Worm (Caenorhabditis elegans): Measurements from ENCODE around the gene pck-3.

DNA sequence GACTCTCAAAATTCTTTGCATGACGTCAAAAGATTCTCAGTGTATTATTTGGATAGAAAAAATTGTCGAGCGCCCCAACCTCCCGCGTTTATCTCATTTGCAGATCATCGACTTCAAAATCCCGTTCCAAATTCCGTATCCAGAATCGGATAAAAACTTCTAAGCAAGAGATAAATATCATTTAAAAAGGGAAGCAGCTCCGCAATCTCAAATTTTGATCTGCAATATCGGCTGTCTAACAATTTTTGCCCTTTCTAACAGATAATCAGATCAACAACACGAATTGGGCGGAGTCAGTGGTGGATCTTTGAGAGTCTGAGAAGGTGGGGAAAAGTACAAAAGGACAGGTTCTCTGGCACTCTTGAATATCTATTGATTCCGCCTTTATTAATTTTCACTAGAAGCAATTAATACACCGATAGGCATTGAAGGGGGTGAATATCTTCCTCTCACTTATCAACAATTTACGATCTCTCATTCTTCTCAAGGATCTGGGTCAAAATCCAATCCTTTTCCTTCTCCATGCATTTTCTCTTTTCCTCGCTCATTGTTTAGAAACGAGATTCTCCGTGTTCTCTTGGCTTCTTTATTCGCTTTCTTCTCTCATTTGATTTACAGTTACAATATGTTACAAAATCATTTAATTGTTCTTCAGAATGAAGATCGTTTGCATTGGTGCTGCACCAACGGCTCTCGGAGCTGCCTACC is 11.1 kb upstream of the pck-3 start, which contains the start of gene glf-1:
- no peak for TF ChIP-seq madf-2 (tag; optimal IDR thresholded peaks at IDR 0.05)
- no peak for TF ChIP-seq fax-1 (tag; optimal IDR thresholded peaks at IDR 0.05)
- no peak for TF ChIP-seq nfya-1 (tag; optimal IDR thresholded peaks at IDR 0.05)
- TF ChIP-seq elt-2 (tag; optimal IDR thresholded peaks at IDR 0.05) = no peak
- TF ChIP-seq mec-3 (tag; optimal IDR thresholded peaks at IDR 0.05; ENCODE audit: borderline replicate concordance) = no peak
- TF ChIP-seq pqm-1 (tag; optimal IDR thresholded peaks at IDR 0.05) = no peak
- no peak for TF ChIP-seq ceh-22 (tag; optimal IDR thresholded peaks at IDR 0.05)
- no peak for TF ChIP-seq unc-55 (GFP tag; optimal IDR thresholded peaks at IDR 0.05)
- TF ChIP-seq ttx-3 (tag; optimal IDR thresholded peaks at IDR 0.05) = no peak
- no peak for TF ChIP-seq fkh-10 (GFP tag; optimal IDR thresholded peaks at IDR 0.05)
- TF ChIP-seq dve-1 (tag; optimal IDR thresholded peaks at IDR 0.05) = no peak
- TF ChIP-seq sox-2 (GFP tag; IDR thresholded peaks at IDR 0.05) = no peak
